Worm (Caenorhabditis elegans): ENCODE data around the gene tim-1.

ce11 chrIII:12235914-12236313, 14.1 kb downstream of the tim-1 start, which contains the start of the genes grl-15 and fbxa-89:
- TF ChIP-seq tbx-37 (GFP tag; conservative IDR thresholded peaks at IDR 0.05) (no peak), B0310.2 (tag; optimal IDR thresholded peaks at IDR 0.05) (no peak), ama-1 (optimal IDR thresholded peaks at IDR 0.05) (no peak)
